Worm (Caenorhabditis elegans): Measurements from ENCODE around the gene spk-1.
A peak's percentile ranks its signal among the peaks of the same experiment; 100 is the strongest.

The spk-1 gene

DNA sequence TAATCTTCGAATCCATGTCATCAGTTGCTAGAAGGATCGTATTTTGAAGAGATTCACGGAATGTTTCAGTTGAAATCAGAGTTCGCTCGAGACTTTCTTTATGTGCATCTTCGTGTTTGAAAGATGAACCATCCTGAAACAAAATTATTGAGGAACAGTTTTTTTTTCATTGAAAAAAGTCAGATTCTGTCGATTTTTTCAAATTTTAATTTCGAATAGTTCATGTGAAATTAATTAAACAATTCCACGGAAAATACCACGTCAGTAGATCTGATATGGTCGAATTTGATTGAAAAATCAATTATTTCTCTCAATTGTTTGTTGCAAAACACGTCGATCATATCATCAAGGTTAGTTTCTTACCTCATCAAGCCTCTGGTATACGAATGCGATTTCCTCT is 17.0 kb upstream of the spk-1 start, which contains the start of gene F54C8.1:
TSS of gene F54C8.1 (plus strand) at position 301 of the 400 bp plus-strand sequence.
- no peak for TF ChIP-seq efl-1 (optimal IDR thresholded peaks at IDR 0.05)
- no peak for TF ChIP-seq efl-1 (GFP tag; optimal IDR thresholded peaks at IDR 0.05 in 1 of 2)
- no peak for TF ChIP-seq elt-2 (tag; optimal IDR thresholded peaks at IDR 0.05)
- TF ChIP-seq efl-3 (GFP tag; optimal IDR thresholded peaks at IDR 0.05): no peak
- TF ChIP-seq C16A3.4 (tag; optimal IDR thresholded peaks at IDR 0.05): no peak
- no peak for TF ChIP-seq grh-1 (GFP tag; IDR thresholded peaks at IDR 0.05)
- no peak for TF ChIP-seq pqm-1 (tag; optimal IDR thresholded peaks at IDR 0.05)
- no peak for TF ChIP-seq ceh-88 (GFP tag; IDR thresholded peaks at IDR 0.05)
- TF ChIP-seq unc-62 (GFP tag; optimal IDR thresholded peaks at IDR 0.05): no peak
- TF ChIP-seq rnt-1 (tag; optimal IDR thresholded peaks at IDR 0.05): no peak
- no peak for TF ChIP-seq blmp-1 (tag; optimal IDR thresholded peaks at IDR 0.05)
- TF ChIP-seq nhr-20 (tag; optimal IDR thresholded peaks at IDR 0.05): no peak
- no peak for TF ChIP-seq nhr-90 (tag; optimal IDR thresholded peaks at IDR 0.05; ENCODE audit: poor library complexity)
- TF ChIP-seq lin-35 (GFP tag; optimal IDR thresholded peaks at IDR 0.05): no peak
- no peak for TF ChIP-seq nhr-84 (tag; optimal IDR thresholded peaks at IDR 0.05)
- TF ChIP-seq lin-14 (GFP tag; optimal IDR thresholded peaks at IDR 0.05): no peak
- TF ChIP-seq nhr-85 (tag): no peak
- TF ChIP-seq isw-1 (GFP tag; IDR thresholded peaks at IDR 0.05): no peak
- no peak for TF ChIP-seq tbx-2 (tag; optimal IDR thresholded peaks at IDR 0.05)
- TF ChIP-seq tlp-1 (tag; optimal IDR thresholded peaks at IDR 0.05): no peak
- TF ChIP-seq egl-27 (tag; optimal IDR thresholded peaks at IDR 0.05): no peak

DNA sequence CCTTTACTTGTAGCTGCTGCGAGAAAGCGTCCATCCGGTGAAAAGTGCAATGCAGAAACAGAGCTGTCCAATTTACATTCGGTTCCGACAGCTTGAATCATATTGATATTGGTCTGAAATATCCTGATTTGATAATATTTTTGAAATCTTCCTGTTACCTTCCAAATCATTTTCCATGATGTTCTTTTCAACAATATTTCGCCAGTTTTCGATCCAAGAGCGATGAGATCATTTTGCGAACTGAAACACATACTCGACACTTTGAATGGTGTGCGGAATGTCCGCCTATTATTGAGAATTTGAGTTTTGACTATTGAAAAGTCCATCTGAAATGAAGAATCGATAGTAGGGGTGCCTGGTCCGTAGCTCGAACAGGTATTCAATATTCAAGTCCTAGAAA is 15.3 kb upstream of the spk-1 start, which contains the start of gene emb-30:
TSS of gene emb-30 (minus strand) at position 328 of the 400 bp plus-strand sequence.
- TF ChIP-seq sptf-1 (tag; optimal IDR thresholded peaks at IDR 0.05): no peak
- TF ChIP-seq nhr-90 (tag; optimal IDR thresholded peaks at IDR 0.05; ENCODE audit: poor library complexity): peak; percentile 7
- TF ChIP-seq efl-1 (optimal IDR thresholded peaks at IDR 0.05): no peak
- no peak for TF ChIP-seq efl-1 (GFP tag; optimal IDR thresholded peaks at IDR 0.05 in 1 of 2)
- TF ChIP-seq ama-1 (optimal IDR thresholded peaks at IDR 0.05): peak; percentile 52
- TF ChIP-seq Y116A8C.19 (tag; optimal IDR thresholded peaks at IDR 0.05; ENCODE audit: borderline replicate concordance): no peak
- TF ChIP-seq sox-4 (tag; optimal IDR thresholded peaks at IDR 0.05): no peak
- no peak for TF ChIP-seq tbx-2 (tag; optimal IDR thresholded peaks at IDR 0.05)

DNA sequence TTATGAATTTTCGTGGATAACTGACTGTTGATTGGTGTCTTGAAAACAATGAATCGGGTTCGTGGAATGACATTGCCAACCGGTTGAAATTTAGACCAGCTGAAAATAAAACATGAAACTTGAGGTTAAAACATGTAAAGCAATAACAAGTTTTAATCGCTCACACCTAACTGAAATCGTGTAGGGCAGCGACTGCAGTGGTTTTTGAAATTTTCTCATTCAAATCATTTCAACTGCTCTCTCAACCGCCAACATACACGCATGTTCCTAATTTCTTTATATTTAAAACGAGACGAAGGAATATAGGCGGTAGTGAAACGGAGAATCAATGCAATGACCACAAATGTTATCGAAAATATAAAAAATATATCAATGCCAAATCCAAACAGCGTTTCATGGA is 13.6 kb upstream of the spk-1 start:
- TF ChIP-seq jun-1 (tag; optimal IDR thresholded peaks at IDR 0.05) (no peak), lin-35 (GFP tag; optimal IDR thresholded peaks at IDR 0.05) (no peak), blmp-1 (tag; optimal IDR thresholded peaks at IDR 0.05) (no peak), nhr-84 (tag; optimal IDR thresholded peaks at IDR 0.05) (no peak), unc-86 (tag; optimal IDR thresholded peaks at IDR 0.05) (no peak), pax-3 (tag; optimal IDR thresholded peaks at IDR 0.05) (no peak), ama-1 (optimal IDR thresholded peaks at IDR 0.05) (peak; percentile 36), lin-39 (tag; optimal IDR thresholded peaks at IDR 0.05) (no peak)

DNA sequence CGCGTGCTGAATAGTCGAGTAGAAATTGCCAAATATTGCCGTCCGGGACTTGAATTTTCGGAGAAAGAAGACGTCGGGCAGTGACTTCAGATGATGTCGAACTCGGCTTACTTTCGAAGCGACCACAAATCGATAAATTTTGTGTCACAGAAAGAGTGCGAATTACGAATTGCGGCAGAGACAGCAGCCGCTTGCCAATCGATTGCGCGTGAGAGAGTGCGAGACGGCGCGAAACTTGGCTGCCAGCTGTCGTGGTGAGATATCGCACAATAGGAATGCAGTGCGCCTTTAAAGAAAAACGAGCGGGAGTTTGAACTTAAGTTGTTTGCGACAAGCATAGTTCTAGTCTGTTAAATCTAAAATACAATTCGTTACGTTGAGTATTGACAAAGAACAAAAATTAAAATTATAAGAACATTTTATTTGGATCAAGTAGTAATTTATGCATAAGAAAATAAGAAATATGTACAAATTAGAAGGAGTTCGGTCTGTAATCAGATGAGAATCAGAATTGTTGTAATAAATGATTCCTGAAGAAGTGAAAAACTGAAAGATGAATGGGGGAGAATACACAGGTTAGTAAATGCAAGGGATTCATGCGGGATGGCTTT is 12.9 kb upstream of the spk-1 start, which contains the start of gene pir-2:
TSS of gene pir-2 (minus strand) at position 218 of the 611 bp plus-strand sequence.
- TF ChIP-seq jun-1 (tag; optimal IDR thresholded peaks at IDR 0.05) (peak; percentile 84), C04F5.9 (tag; optimal IDR thresholded peaks at IDR 0.05) (peak; percentile 33), F16B12.6 (tag; optimal IDR thresholded peaks at IDR 0.05) (peak; percentile 68), nhr-237 (tag; optimal IDR thresholded peaks at IDR 0.05) (peak; percentile 41), tlp-1 (tag; optimal IDR thresholded peaks at IDR 0.05) (no peak), egl-13 (tag; optimal IDR thresholded peaks at IDR 0.05) (peak; percentile 67), sup-37 (GFP tag; optimal IDR thresholded peaks at IDR 0.05) (peak; percentile 21), aha-1 (tag; optimal IDR thresholded peaks at IDR 0.05) (peak; percentile 47), ztf-11 (tag; optimal IDR thresholded peaks at IDR 0.05) (peak in 1 of 2 experiments; percentile 57), fos-1 (tag; optimal IDR thresholded peaks at IDR 0.05) (peak; percentile 83), lin-13 (GFP tag; optimal IDR thresholded peaks at IDR 0.05) (peak; percentile 77), skn-1 (tag; optimal IDR thresholded peaks at IDR 0.05) (peak; percentile 92), swsn-7 (tag; optimal IDR thresholded peaks at IDR 0.05) (peak; percentile 88), lin-35 (GFP tag; optimal IDR thresholded peaks at IDR 0.05) (peak; percentile 97), nhr-19 (GFP tag; conservative IDR thresholded peaks at IDR 0.05) (peak; percentile 85), blmp-1 (tag; optimal IDR thresholded peaks at IDR 0.05) (peak; percentile 50), nhr-71 (tag; optimal IDR thresholded peaks at IDR 0.05) (peak; percentile 91), tbx-2 (tag; optimal IDR thresholded peaks at IDR 0.05) (peak; percentile 88), nhr-85 (tag) (peak; percentile 85), lir-3 (tag; optimal IDR thresholded peaks at IDR 0.05; ENCODE audit: poor library complexity) (peak; percentile 50), ceh-88 (GFP tag; IDR thresholded peaks at IDR 0.05) (peak; percentile 64; the same call in 1 of the 2 replicates), irx-1 (tag; optimal IDR thresholded peaks at IDR 0.05) (peak; percentile 56), pag-3 (tag; optimal IDR thresholded peaks at IDR 0.05; ENCODE audit: borderline replicate concordance, insufficient read depth) (no peak), snu-23 (GFP tag; optimal IDR thresholded peaks at IDR 0.05) (peak; percentile 89)

All from whole organism, L1 larva.